Fruit fly (Drosophila melanogaster): Measurements from ENCODE around the gene CG10597.

DNA sequence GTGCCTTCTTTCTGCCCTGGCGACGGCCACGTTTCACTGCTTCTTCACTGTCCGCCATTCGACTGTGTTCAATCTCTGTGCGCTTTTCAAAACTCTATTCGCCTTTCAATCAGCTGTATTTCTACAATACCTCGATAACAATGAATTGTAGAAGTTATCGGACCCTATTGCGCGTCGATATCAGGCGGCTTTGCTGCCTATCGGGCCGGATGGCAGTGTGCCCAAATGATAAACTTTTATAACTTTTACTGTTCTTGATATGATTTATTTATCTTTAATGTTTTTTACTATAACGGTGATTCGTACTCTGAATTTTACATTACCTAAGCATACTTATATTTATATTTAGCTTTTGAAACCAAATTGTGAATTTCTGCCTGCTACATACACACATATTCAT is 14.0 kb upstream of the CG10597 start, which contains the start of gene CG8915:
- no peak for TF ChIP-seq usp (GFP tag; optimal IDR thresholded peaks at IDR 0.05)
- TF ChIP-seq CG8478 (optimal IDR thresholded peaks at IDR 0.05) = no peak
- TF ChIP-seq Dll (optimal IDR thresholded peaks at IDR 0.05) = no peak

Measured in whole organism.